Worm (Caenorhabditis elegans) whole organism, dauer: Measurements from ENCODE around the gene W02D7.6.

Experiments
- unc-62 ChIP-seq: sonication (generic microtip); optimal IDR thresholded peaks from 2 replicates; lab custom pipeline; 2017; ENCODE audit warnings: missing biosample characterization, missing genetic modification reagents, missing genetic modification characterization

The W02D7.6 gene

DNA sequence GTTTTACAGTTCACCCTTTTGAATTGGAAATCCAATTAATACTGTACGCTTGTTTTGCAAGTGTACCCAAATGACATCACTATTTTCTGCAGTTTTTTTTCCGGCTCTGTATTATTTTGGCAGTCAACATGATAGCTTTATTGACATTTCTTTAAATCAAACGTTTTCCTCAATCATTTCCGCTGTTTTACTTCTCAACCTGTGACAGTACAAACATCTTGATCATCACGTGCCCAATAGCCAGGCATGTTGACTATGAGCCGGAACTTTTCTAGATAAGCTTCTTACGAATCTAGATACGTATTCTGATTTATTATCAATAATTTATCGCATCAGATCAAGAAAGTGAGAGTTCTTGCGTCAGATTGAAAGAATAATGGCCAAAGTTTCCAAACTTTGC, 31.4 kb downstream of the W02D7.6 start:
- no peak for TF ChIP-seq unc-62 (GFP tag; lab: Kevin White, UChicago)

DNA sequence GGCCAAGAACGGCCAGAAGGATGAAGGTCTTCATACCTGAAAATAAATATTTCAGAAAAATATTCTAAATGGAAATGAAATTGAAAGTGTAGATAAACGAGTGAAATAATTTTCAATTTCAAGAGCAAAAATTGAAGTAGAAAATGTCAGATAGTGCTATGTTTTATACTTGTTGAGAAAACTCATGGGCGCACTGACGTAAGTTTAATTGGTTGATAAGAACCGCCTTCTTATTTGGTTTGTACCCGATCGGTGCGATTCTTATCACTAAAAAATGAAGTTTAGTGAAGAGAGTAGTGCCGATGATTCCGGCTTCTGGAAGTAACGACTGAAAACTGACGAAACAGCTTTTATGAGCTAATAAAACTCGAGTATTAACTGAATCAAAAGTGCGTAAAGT, 32.4 kb downstream of the W02D7.6 start, which contains the start of the genes asp-6 and asp-12:
TSS of gene asp-6 (minus strand) at position 36 of the 400 bp plus-strand sequence.
TSS of gene asp-12 (plus strand) at position 309 of the 400 bp plus-strand sequence.
- no peak for TF ChIP-seq unc-62 (GFP tag; lab: Kevin White, UChicago)

DNA sequence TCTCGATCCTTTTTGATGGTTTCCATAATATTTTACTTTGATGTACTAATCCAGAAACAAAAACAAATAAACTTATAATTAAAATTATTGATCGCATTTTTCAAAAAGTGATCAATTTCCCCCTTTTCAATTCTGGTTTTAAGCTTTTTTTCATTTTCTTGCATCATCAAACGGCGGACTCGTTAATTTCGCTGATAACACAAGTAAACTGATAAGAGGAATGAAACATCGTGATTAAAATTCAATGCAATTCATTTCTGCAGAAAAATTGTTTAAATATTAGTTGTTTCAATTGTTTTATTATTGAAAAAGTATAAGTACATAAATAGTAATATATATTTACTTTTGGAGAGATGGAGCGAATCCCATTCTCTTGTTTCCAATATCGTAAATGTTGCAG, 34.0 kb downstream of the W02D7.6 start:
- no peak for TF ChIP-seq unc-62 (GFP tag; lab: Kevin White, UChicago)

DNA sequence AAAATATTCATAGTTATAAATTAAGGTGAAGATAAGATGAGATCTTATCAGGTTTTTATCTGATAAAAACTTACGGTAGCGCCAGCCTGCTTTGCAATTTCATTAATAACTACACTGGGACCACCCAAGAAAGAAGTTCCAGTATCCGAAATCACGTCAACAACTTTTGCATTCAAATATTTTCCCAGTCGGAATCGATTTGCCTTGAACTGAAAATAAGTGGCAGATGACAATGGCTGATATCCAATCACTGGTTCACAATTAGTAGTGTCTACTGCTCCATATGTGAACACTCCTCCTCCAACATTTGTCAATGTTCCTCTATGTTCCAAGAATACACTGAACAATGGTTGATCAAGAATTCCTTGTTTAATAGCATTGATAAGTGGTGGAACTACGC, 35.1 kb downstream of the W02D7.6 start, which contains the start of gene F21F8.5:
TSS of gene F21F8.5 (minus strand) at position 101 of the 400 bp plus-strand sequence.
- TF ChIP-seq unc-62 (GFP tag; lab: Kevin White, UChicago), result no peak

DNA sequence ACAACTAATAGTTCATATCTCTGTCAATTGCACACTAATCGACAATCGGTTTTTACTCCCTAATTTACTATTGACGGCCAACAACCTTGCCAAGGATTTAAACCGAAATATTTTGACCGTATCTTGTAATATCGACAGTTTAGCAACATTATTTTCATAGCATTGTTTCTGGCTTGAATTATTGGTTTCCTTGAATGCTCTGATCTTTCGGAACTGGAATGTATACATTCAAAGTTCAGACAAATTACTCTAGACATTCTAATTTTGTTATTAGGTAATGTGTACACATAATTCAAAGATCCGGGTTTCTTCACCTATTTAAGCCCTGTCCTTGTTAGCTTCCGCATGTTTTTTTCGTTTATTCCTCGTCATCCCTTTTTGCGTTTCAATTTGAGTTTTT, 37.4 kb downstream of the W02D7.6 start, which contains the start of gene C16D9.9:
TSS of gene C16D9.9 (plus strand) at position 301 of the 400 bp plus-strand sequence.
- no peak for TF ChIP-seq unc-62 (GFP tag; lab: Kevin White, UChicago)

DNA sequence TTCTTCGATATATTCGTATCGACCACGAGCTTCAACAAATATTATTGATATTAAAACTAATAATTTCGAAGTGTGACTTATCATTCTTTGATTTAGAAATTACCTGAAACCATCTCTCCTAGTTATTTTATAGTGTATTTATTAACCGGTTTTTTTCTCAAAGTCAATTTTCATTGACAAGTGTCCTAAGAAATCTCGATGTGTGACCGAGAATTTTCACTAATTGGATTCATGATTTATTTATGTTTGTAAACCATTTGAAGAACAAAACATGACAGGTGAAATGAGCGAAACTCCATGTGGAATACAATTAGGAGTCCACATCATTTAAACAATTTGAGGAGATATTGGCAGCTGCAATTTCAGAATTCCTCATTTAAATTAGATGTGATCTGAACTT, 37.8 kb downstream of the W02D7.6 start, which contains the start of gene C16D9.8:
TSS of gene C16D9.8 (minus strand) at position 101 of the 400 bp plus-strand sequence.
- TF ChIP-seq unc-62 (GFP tag; lab: Kevin White, UChicago), result no peak

DNA sequence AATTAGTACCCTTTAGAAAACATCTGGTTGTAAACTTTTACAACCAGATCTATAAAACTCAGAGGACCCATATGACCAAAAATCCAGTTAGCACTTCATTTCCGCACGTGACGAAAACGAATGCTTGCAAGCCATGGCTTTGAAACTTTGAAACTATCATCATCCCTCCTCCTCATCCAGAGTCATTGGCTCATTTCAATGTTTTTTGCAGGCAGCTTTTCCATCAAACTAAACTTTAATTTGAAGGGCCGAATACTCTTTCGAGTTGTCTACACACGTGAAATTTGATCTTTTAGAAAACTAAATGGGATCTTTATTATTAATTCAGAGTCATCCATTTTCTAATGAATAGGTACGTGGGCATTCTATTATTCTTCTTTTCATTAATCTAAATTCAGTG, 39.1 kb downstream of the W02D7.6 start:
- no peak for TF ChIP-seq unc-62 (GFP tag; lab: Kevin White, UChicago)

DNA sequence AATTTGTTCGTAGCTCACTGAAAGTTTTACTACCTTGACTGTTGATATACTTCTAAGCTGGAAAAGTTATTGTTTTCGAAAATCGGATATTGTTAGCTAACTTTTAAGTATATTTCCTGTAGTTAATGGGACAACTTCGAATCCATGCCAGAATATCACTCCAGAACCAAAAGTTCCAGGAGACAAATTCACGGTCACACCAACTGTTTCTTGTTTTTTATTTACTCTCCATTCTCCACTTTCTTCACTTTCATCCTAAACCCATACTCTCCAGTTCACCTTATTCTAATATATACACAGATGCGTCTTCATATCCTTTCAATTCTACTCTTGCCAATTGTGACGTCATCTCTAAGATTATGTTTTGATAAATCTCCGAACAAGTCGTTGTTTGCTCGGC, 42.3 kb downstream of the W02D7.6 start, which contains the start of gene C16D9.1:
TSS of gene C16D9.1 (plus strand) at position 301 of the 400 bp plus-strand sequence.
- no peak for TF ChIP-seq unc-62 (GFP tag; lab: Kevin White, UChicago)

DNA sequence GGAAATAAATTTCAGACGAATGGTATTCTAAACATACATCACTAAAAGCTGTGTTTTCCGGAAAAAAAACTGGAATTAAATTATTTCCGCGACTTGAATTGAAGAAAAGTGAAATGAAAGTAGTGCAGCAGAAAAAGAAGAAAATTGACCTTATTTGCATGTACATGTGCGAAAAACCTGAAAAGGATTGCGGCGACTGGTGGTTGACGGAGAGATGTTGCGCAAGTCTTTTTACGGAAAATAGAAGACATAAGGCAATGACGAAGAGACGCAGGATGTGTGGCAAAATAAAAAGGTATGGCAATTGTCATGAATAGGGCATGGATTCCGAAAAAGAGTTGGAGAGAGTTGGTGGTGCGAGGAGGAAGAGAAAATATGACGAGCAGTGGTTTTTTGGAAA, 46.3 kb downstream of the W02D7.6 start:
- TF ChIP-seq unc-62 (GFP tag; lab: Kevin White, UChicago), result no peak

DNA sequence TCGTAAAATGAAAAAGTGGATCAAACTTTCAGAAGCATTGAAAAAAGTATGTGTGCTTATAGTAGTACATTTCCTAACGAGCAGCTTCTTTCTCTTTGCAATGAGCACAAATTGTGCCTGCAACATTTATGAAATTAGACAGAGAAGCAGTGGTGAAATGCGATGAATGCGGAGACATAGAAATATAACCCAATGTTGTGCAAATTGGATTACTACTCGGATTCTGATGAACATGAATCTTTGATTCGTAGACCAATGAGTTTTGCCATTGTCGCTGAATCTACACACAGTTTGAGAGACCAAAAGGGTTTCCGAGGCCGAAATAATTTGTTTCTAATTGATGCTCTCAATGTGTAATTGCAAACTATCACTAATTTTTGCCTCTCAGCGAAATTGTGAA, 47.4 kb downstream of the W02D7.6 start:
- TF ChIP-seq unc-62 (GFP tag; lab: Kevin White, UChicago), result no peak

DNA sequence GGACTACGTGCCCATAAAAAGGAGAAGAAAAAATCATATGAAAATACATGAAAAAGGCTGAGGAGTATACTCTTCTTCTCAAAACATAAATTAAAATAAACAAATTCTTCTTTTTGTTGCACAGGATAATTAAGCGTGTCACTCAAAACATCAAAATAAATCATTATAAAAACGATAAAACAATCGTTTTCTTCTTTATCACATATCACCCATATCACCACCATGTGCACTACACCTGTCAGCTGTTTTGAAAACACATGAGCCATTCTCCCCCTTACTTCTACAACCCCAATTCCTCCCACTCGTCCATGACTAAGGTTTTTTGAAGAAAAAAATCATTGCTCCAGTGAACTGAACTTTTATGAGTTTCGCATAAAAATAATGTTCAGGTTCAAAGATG, 48.8 kb downstream of the W02D7.6 start:
- no peak for TF ChIP-seq unc-62 (GFP tag; lab: Kevin White, UChicago)

DNA sequence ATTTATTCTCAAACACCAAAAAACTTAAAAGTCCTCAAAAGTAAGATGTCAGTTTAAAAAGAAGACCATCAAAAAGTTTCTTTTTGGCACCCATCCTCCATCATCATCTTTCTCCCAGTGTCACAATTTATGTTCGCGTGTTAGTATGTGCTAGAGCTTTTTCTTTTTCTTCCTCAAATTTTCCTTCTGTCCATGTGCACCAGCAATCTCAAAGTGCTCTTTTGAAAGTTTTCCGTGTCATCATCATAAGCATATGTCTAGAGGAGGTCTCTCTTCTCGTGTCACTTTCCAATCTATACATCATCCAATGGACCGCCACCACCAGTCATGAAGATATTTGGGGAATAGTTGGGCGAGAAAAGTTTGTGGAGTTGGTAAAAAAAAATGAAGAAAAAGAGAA, 50.2 kb downstream of the W02D7.6 start:
- no peak for TF ChIP-seq unc-62 (GFP tag; lab: Kevin White, UChicago)

DNA sequence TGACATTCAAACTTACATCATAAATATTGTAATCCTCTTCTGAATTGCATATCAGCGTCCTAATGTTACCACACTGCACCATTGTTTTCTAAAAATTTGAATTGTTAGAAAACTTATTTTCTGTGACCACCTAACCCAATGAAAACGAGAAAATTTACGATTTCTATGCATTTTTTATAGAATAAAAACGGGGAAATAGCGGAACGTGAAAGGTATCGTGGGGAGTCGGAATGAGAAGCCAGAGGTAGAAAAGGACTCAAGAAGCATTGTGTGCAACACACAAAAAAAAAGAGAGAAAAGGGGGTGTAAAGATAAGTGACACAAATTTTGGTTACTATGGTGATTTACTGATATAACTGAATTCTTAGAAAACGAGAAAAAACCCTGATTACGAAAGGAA, 51.1 kb downstream of the W02D7.6 start, which contains the start of gene C16D9.6:
TSS of gene C16D9.6 (minus strand) at position 101 of the 400 bp plus-strand sequence.
- TF ChIP-seq unc-62 (GFP tag; lab: Kevin White, UChicago), result no peak
